Worm (Caenorhabditis elegans): ENCODE data around the gene nkb-2.

The nkb-2 gene

DNA sequence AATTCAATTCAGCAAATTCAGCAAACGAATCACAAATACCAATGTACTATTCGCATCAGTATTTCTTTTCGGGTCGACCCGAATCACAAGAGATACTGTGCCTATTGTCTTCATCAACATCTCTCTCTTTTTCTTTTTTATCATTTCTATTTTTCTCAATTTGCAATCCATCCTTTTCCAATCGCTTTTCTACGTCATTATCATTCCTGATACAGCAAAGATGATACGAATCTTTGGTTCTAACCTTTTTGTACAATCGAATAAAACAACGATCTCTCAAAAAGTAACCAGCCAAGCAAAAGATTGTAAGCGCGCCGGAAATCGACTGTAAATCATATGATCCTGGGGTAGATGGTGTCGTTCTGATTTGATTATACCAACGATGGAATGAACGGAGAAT, 19.2 kb downstream of the nkb-2 start:
- TF ChIP-seq T07F8.4 (tag; optimal IDR thresholded peaks at IDR 0.05) (no peak), nhr-179 (tag; optimal IDR thresholded peaks at IDR 0.05) (no peak), ceh-100 (GFP tag; IDR thresholded peaks at IDR 0.05) (no peak), zim-3 (tag; optimal IDR thresholded peaks at IDR 0.05) (no peak), sea-2 (GFP tag; IDR thresholded peaks at IDR 0.05) (no peak), ztf-22 (GFP tag; optimal IDR thresholded peaks at IDR 0.05) (no peak), gei-17 (GFP tag; optimal IDR thresholded peaks at IDR 0.05) (no peak), ZK185.1 (tag; optimal IDR thresholded peaks at IDR 0.05; ENCODE audit: poor library complexity, severe bottlenecking) (no peak), somi-1 (GFP tag; optimal IDR thresholded peaks at IDR 0.05) (no peak), F49E8.2 (tag; optimal IDR thresholded peaks at IDR 0.05; ENCODE audit: insufficient read depth) (no peak), B0336.3 (GFP tag; IDR thresholded peaks at IDR 0.05) (no peak), lin-40 (tag; optimal IDR thresholded peaks at IDR 0.05) (no peak), ekl-4 (GFP tag; IDR thresholded peaks at IDR 0.05) (no peak), ztf-18 (tag; optimal IDR thresholded peaks at IDR 0.05) (no peak), pbrm-1 (GFP tag; IDR thresholded peaks at IDR 0.05) (no peak), efl-1 (GFP tag; optimal IDR thresholded peaks at IDR 0.05) (no peak), ccch-3 (GFP tag; optimal IDR thresholded peaks at IDR 0.05) (no peak), lag-1 (GFP tag; IDR thresholded peaks at IDR 0.05) (no peak), cebp-2 (GFP tag; IDR thresholded peaks at IDR 0.05) (no peak)

DNA sequence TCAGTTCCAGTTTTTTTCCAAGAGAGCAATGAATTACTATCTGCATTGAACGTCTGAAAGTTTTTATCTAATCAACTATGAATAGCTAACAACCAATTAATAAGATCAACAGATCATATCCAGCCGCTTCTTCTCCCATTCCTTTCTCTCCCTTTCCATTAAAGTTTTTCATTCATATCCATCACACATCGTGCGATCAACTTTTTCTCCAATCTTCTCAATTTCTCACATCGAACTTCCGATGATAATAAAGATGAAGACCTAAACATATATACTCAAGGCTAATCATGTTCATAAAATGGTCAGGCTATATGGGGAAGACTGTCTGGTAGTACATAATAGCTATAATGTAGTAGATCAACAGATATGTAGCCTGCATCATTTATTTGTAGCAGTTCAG, 21.6 kb downstream of the nkb-2 start:
- TF ChIP-seq him-1 (tag; optimal IDR thresholded peaks at IDR 0.05): no peak
- TF ChIP-seq ceh-100 (GFP tag; IDR thresholded peaks at IDR 0.05): no peak
- TF ChIP-seq nfya-1 (tag; optimal IDR thresholded peaks at IDR 0.05; ENCODE audit: borderline replicate concordance, insufficient read depth): no peak
- TF ChIP-seq sptf-2 (GFP tag; optimal IDR thresholded peaks at IDR 0.05): no peak
- TF ChIP-seq die-1 (tag; optimal IDR thresholded peaks at IDR 0.05): no peak
- TF ChIP-seq mcd-1 (GFP tag; IDR thresholded peaks at IDR 0.05): no peak
- TF ChIP-seq ztf-22 (GFP tag; optimal IDR thresholded peaks at IDR 0.05): no peak
- no peak for TF ChIP-seq ceh-79 (tag; optimal IDR thresholded peaks at IDR 0.05)
- no peak for TF ChIP-seq F52B5.7 (tag; optimal IDR thresholded peaks at IDR 0.05)
- no peak for TF ChIP-seq ztf-6 (GFP tag; IDR thresholded peaks at IDR 0.05)
- TF ChIP-seq ZK185.1 (tag; optimal IDR thresholded peaks at IDR 0.05; ENCODE audit: poor library complexity, severe bottlenecking): no peak
- no peak for TF ChIP-seq dpff-1 (tag; optimal IDR thresholded peaks at IDR 0.05)
- no peak for TF ChIP-seq F10E7.11 (tag; optimal IDR thresholded peaks at IDR 0.05)
- TF ChIP-seq cebp-1 (GFP tag; IDR thresholded peaks at IDR 0.05): no peak
- no peak for TF ChIP-seq cebp-1 (tag; optimal IDR thresholded peaks at IDR 0.05)
- no peak for TF ChIP-seq ekl-4 (GFP tag; IDR thresholded peaks at IDR 0.05)

DNA sequence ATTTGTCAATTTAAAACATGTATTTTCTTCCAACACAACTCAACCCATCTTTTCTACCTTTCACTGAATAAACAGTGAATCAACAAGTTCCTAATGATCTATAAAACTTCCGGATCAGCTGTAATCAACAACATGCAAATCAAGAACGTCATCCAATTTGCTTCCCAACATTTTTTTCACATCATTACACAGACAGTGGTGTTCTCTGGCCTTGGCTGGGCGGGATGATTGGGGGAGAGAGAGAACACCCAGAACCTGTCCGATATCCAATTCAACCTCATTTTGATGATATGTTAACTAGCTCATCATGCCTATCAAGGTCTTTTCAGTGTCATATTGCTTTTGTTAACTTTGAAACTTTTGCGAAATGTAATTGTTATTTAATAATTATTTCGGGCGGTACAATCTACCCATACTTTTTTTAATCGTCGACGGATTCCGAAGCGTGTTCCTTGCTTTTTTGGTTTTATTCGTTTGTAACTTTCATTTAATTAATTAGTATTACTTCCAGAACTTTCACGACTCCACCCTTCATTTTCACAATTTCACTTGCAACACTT, 24.3 kb downstream of the nkb-2 start, which contains the start of gene ptr-14:
TSS of gene ptr-14 (plus strand) at position 510 of the 560 bp plus-strand sequence.
- TF ChIP-seq egl-44 (GFP tag; IDR thresholded peaks at IDR 0.05) (no peak), ceh-27 (GFP tag; optimal IDR thresholded peaks at IDR 0.05) (no peak), snpc-1.3 (tag; optimal IDR thresholded peaks at IDR 0.05; ENCODE audit: insufficient read depth) (no peak), hrde-1 (tag; optimal IDR thresholded peaks at IDR 0.05; ENCODE audit: borderline replicate concordance) (no peak), pha-4 (tag; optimal IDR thresholded peaks at IDR 0.05) (no peak), egl-18 (GFP tag; IDR thresholded peaks at IDR 0.05) (no peak), lin-40 (tag; optimal IDR thresholded peaks at IDR 0.05) (no peak), Y53G8AR.9 (GFP tag; conservative IDR thresholded peaks at IDR 0.05) (no peak), hmg-20 (GFP tag; IDR thresholded peaks at IDR 0.05) (no peak)
